Worm (Caenorhabditis elegans) whole organism, L2 larva: Measurements from ENCODE around the gene F17C11.13.

Experiments
- mdl-1 ChIP-seq, 2 experiments: fragments of 150-350 bp in 1 of 2; sonication (generic microtip) in 1 of 2; optimal IDR thresholded peaks; 2 replicates each; lab custom pipeline; 2017; ENCODE audit warnings: missing biosample characterization in 2 of 2, missing genetic modification characterization in 2 of 2
- nhr-10 ChIP-seq: sonication (generic microtip); optimal IDR thresholded peaks from 2 replicates; lab custom pipeline; 2017; ENCODE audit warnings: missing biosample characterization, missing genetic modification characterization
- nhr-77 ChIP-seq: fragments of 150-350 bp; optimal IDR thresholded peaks from 2 replicates; lab custom pipeline; 2014; ENCODE audit warnings: missing biosample characterization, missing genetic modification characterization
- skn-1 ChIP-seq: sonication (generic microtip); optimal IDR thresholded peaks from 2 replicates; lab custom pipeline; 2017; ENCODE audit warnings: missing biosample characterization, missing genetic modification characterization
- zag-1 ChIP-seq: fragments of 150-350 bp; optimal IDR thresholded peaks from 2 replicates; lab custom pipeline; 2014; ENCODE audit warnings: missing biosample characterization, missing genetic modification characterization

DNA sequence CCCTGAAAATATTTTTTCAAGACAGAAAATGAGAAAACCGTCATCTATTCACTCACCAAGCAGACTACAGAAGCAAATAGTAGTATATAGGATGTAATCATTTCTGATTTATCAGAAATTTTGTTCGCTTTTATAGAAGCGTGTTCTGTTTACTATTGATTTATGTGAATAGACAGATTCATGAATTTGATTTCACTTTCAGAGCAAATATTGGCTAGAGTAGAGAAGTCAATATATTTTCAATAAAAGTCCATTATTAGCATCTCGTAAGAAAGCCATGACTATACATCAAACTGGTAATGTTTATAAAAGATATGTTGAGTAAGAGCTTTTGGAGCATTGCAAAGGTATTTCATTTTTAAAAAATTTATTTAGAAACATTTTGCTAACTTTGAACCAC is 24.5 kb upstream of the F17C11.13 start, which contains the start of gene scvp-1:
- TF ChIP-seq nhr-77 (tag; lab: Kevin White, UChicago) (no peak), skn-1 (no peak), mdl-1 (tag; optimal IDR thresholded peaks at IDR 0.05; lab: Kevin White, UChicago) (no peak), nhr-10 (tag; lab: Kevin White, UChicago) (no peak), zag-1 (tag; lab: Kevin White, UChicago) (no peak)
